Fruit fly (Drosophila melanogaster) whole organism, pupa: ENCODE data around the gene fh.

ENCODE experiments used
- CG13204 ChIP-seq: fragments of 200-800 bp; sonication (Bioruptor generic); optimal IDR thresholded peaks from 2 replicates; lab custom pipeline; 2018; ENCODE audit warnings: missing biosample characterization, mild to moderate bottlenecking, missing genetic modification characterization, moderate library complexity
- CG15710 ChIP-seq: fragments of 200-800 bp; sonication (Bioruptor generic); optimal IDR thresholded peaks from 2 replicates; lab custom pipeline; 2018; ENCODE audit warnings: missing biosample characterization, mild to moderate bottlenecking, missing genetic modification characterization, moderate library complexity
- CG17806 ChIP-seq: fragments of 200-800 bp; sonication (Bioruptor generic); optimal IDR thresholded peaks from 2 replicates; lab custom pipeline; 2018; ENCODE audit warnings: missing biosample characterization, mild to moderate bottlenecking, missing genetic modification characterization, moderate library complexity
- CG32121 ChIP-seq: fragments of 200-800 bp; sonication (Bioruptor generic); IDR thresholded peaks from 2 replicates; pipeline ENCODE4 v1.3.6; 2022; ENCODE audit warnings: missing biosample characterization, missing genetic modification characterization
- CG34367 ChIP-seq: fragments of 200-800 bp; sonication (Bioruptor generic); optimal IDR thresholded peaks from 2 replicates; lab custom pipeline; 2018; ENCODE audit warnings: missing biosample characterization, mild to moderate bottlenecking, missing genetic modification characterization
- CG8301 ChIP-seq: fragments of 200-800 bp; sonication (Bioruptor generic); optimal IDR thresholded peaks from 2 replicates; lab custom pipeline; 2018; ENCODE audit warnings: missing biosample characterization, mild to moderate bottlenecking, missing genetic modification characterization
- CG9948 ChIP-seq: fragments of 200-800 bp; sonication (Bioruptor generic); optimal IDR thresholded peaks from 2 replicates; lab custom pipeline; 2018; ENCODE audit warnings: missing biosample characterization, mild to moderate bottlenecking, missing genetic modification characterization, moderate library complexity
- EcR ChIP-seq: fragments of 200-800 bp; sonication (Bioruptor generic); optimal IDR thresholded peaks from 3 replicates; lab custom pipeline; 2019; ENCODE audit warnings: missing biosample characterization, missing genetic modification characterization, mild to moderate bottlenecking, moderate library complexity, missing genetic modification reagents
- Ets98B ChIP-seq: fragments of 200-800 bp; sonication (Bioruptor generic); IDR thresholded peaks from 2 replicates; pipeline ENCODE4 v1.3.6; 2022; ENCODE audit warnings: missing biosample characterization, missing genetic modification characterization
- Pif1A ChIP-seq: fragments of 200-800 bp; sonication (Bioruptor generic); optimal IDR thresholded peaks from 3 replicates; lab custom pipeline; 2016; ENCODE audit warnings: missing biosample characterization, missing genetic modification characterization
- Pif1B ChIP-seq: fragments of 200-800 bp; sonication (Bioruptor generic); optimal IDR thresholded peaks from 3 replicates; lab custom pipeline; 2016; ENCODE audit warnings: missing biosample characterization, missing genetic modification characterization
- Snoo ChIP-seq: fragments of 200-800 bp; sonication (Bioruptor generic); optimal IDR thresholded peaks from 3 replicates; lab custom pipeline; 2017; ENCODE audit warnings: missing biosample characterization, mild to moderate bottlenecking, missing genetic modification characterization, inconsistent platforms
- gl ChIP-seq: fragments of 200-800 bp; sonication (Bioruptor generic); optimal IDR thresholded peaks from 2 replicates; lab custom pipeline; 2018; ENCODE audit warnings: missing biosample characterization, mild to moderate bottlenecking, missing genetic modification characterization

DNA sequence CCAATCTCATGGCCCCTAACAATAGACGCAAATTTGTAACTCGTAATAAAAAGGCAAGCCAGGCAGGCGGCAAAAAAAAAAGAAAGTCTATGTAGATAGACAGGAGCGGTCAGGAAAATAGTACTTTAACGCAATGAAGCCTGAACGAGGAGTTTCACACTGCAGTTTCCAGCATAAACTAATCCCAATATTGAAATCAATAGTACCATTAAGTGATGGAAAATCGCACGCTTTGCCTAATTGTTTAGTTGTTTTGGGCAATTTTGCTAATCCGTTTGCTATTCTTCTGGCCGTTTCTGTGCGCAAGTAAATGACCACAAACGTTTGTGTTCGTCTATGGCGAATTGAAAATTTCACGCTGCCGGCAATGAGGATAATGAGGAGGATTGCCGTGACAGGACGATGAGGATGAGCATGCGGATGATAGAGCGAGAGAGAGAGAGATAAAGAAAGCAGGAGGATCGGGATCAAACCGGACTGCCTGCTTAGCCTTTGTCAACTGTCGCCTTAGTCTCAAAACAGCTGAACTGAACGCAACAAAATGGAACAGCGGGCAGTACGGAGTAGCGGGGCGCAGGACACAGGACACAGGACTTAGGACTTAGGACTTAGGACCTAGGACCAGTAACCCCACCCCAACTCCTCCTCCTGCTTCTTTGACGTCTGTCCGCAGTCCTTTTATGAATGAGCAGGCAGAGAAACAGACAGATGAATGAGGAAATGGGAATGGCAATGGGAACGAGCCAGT is 21.4 kb downstream of the fh start:
- TF ChIP-seq CG32121 (no peak), CG17806 (tag; lab: Kevin White, UChicago) (no peak), CG9948 (no peak), Pif1B (GFP tag; lab: Kevin White, UChicago) (no peak), CG15710 (tag; lab: Kevin White, UChicago) (no peak), CG8301 (tag; lab: Kevin White, UChicago) (no peak), CG13204 (GFP tag; lab: Kevin White, UChicago) (no peak), Snoo (tag; lab: Kevin White, UChicago) (no peak), Ets98B (no peak), Pif1A (GFP tag; lab: Kevin White, UChicago) (no peak), EcR (no peak), gl (tag; lab: Kevin White, UChicago) (no peak), CG34367 (no peak)
